Worm (Caenorhabditis elegans) whole organism, midembryonic: ENCODE measurements around the gene F44A2.3.

Source experiments
- klf-2 ChIP-seq: fragments of 200-800 bp; sonication (Bioruptor generic); conservative IDR thresholded peaks from 2 replicates; pipeline ENCODE4 v1.3.6; 2022; ENCODE audit warnings: missing genetic modification reagents, missing genetic modification characterization, missing compliant biosample characterization
- ztf-29 ChIP-seq: fragments of 200-800 bp; sonication (Bioruptor generic); IDR thresholded peaks from 2 replicates; pipeline ENCODE4 v1.3.6; 2022; ENCODE audit warnings: missing genetic modification reagents, missing genetic modification characterization, missing compliant biosample characterization

DNA sequence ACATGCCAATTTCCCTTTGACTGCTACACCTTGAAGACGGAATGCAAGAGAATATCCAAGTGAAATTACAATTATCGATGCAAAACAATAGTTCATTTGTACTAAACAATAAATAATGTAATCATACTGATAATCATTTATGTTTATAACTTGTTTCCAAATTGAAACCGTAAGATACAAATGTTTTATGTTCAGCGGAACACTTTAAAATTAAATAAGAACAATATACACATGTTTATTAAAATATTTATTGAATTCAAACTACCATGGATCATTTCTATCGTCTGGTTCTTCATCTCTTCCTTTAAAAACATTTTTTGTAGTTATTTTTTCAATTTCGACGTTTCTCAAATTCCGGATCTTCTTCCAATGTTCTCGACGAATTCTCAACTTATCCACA is 50.2 kb downstream of the F44A2.3 start, which contains the start of gene ttr-40:
- TF ChIP-seq ztf-29 (GFP tag; lab: Robert Waterston, UW) (no peak), klf-2 (GFP tag; lab: Robert Waterston, UW) (no peak)
